Fruit fly (Drosophila melanogaster) whole organism, adult: Measurements from ENCODE around the gene CG3213.

Experiments
- CG11617 ChIP-seq: fragments of 200-800 bp; sonication (Bioruptor generic); optimal IDR thresholded peaks from 2 replicates; lab custom pipeline; 2017; ENCODE audit warnings: mild to moderate bottlenecking, missing biosample characterization, missing genetic modification reagents, missing genetic modification characterization
- CG12768 ChIP-seq: fragments of 200-800 bp; sonication (Bioruptor generic); optimal IDR thresholded peaks from 2 replicates; lab custom pipeline; 2017; ENCODE audit warnings: missing biosample characterization, missing genetic modification characterization, mild to moderate bottlenecking, moderate library complexity, missing genetic modification reagents
- CG14711 ChIP-seq: fragments of 200-800 bp; sonication (Bioruptor generic); optimal IDR thresholded peaks from 2 replicates; lab custom pipeline; 2018; ENCODE audit warnings: missing biosample characterization, mild to moderate bottlenecking, missing genetic modification characterization, moderate library complexity
- CG1620 ChIP-seq: fragments of 200-800 bp; sonication (Bioruptor generic); optimal IDR thresholded peaks from 2 replicates; lab custom pipeline; 2016; ENCODE audit warnings: missing biosample characterization, missing genetic modification characterization
- CG33017 ChIP-seq: fragments of 200-800 bp; sonication (Bioruptor generic); optimal IDR thresholded peaks from 2 replicates; lab custom pipeline; 2018; ENCODE audit warnings: missing biosample characterization, mild to moderate bottlenecking, missing genetic modification characterization, moderate library complexity
- CG5204 ChIP-seq: fragments of 200-800 bp; sonication (Bioruptor generic); optimal IDR thresholded peaks from 2 replicates; lab custom pipeline; 2016; ENCODE audit warnings: missing biosample characterization, missing genetic modification characterization
- CG7045 ChIP-seq: fragments of 200-800 bp; sonication (Bioruptor generic); optimal IDR thresholded peaks from 2 replicates; lab custom pipeline; 2017; ENCODE audit warnings: missing biosample characterization, mild to moderate bottlenecking, missing genetic modification characterization
- CG7101 ChIP-seq: fragments of 200-800 bp; sonication (Bioruptor generic); optimal IDR thresholded peaks from 2 replicates; lab custom pipeline; 2018; ENCODE audit warnings: missing biosample characterization, mild to moderate bottlenecking, missing genetic modification characterization, moderate library complexity
- Clk ChIP-seq: fragments of 200-800 bp; sonication (Bioruptor generic); optimal IDR thresholded peaks from 2 replicates; lab custom pipeline; 2017; ENCODE audit warnings: missing biosample characterization, missing genetic modification characterization
- Crg-1 ChIP-seq: fragments of 200-800 bp; sonication (Bioruptor generic); optimal IDR thresholded peaks from 2 replicates; lab custom pipeline; 2016; ENCODE audit warnings: missing biosample characterization, missing genetic modification characterization
- Hr96 ChIP-seq: fragments of 200-800 bp; sonication (Bioruptor generic); optimal IDR thresholded peaks from 2 replicates; lab custom pipeline; 2016; ENCODE audit warnings: missing biosample characterization, missing genetic modification characterization
- Mnt ChIP-seq: fragments of 200-800 bp; sonication (Bioruptor generic); optimal IDR thresholded peaks from 2 replicates; lab custom pipeline; 2016; ENCODE audit warnings: missing biosample characterization, mild to moderate bottlenecking, missing genetic modification characterization
- bab1 ChIP-seq: fragments of 200-800 bp; sonication (Bioruptor generic); optimal IDR thresholded peaks from 3 replicates; lab custom pipeline; 2019; ENCODE audit warnings: missing biosample characterization, mild to moderate bottlenecking, missing genetic modification characterization, moderate library complexity
- cic ChIP-seq: fragments of 200-800 bp; sonication (Bioruptor generic); optimal IDR thresholded peaks from 2 replicates; lab custom pipeline; 2017; ENCODE audit warnings: missing biosample characterization, mild to moderate bottlenecking, missing genetic modification characterization, moderate library complexity
- cnc ChIP-seq, 2 experiments: fragments of >200 bp; optimal IDR thresholded peaks; 2 replicates each; lab custom pipeline; 2017
- kay ChIP-seq: fragments of 200-800 bp; sonication (Bioruptor generic); peaks from one replicate; lab custom pipeline; 2016; ENCODE audit warnings: missing biosample characterization, missing genetic modification characterization, borderline replicate concordance
- ovo ChIP-seq: fragments of 200-800 bp; sonication (Bioruptor generic); optimal IDR thresholded peaks from 2 replicates; lab custom pipeline; 2016; ENCODE audit warnings: missing biosample characterization, missing genetic modification characterization
- pad ChIP-seq: fragments of 200-800 bp; sonication (Bioruptor generic); optimal IDR thresholded peaks from 3 replicates; lab custom pipeline; 2017; ENCODE audit warnings: missing biosample characterization, missing genetic modification characterization, mild to moderate bottlenecking, moderate library complexity, missing genetic modification reagents
- tj ChIP-seq: fragments of 200-800 bp; sonication (Bioruptor generic); optimal IDR thresholded peaks from 3 replicates; lab custom pipeline; 2017; ENCODE audit warnings: missing biosample characterization, mild to moderate bottlenecking, missing genetic modification characterization, moderate library complexity
- toe ChIP-seq: fragments of 200-800 bp; sonication (Bioruptor generic); optimal IDR thresholded peaks from 2 replicates; lab custom pipeline; 2016; ENCODE audit warnings: missing biosample characterization, missing genetic modification characterization

The CG3213 gene

DNA sequence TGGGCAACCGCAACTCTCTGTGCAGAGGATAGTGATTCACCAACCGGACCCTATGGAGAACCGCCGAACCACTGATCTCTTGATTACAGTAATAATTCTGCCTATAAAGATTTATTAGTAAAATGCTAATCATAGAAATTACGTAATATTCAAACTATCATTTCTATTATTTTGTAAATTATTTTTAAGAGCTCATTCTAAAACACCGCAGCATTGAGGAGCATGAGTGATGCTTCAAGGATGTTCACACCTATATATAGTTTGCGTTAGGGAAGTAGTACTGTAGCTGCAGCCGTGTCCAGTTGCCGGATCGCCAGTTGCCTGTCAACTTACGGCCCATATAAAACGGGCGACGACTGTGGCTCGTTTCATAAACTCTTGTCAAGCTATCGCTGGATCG, 38.0 kb upstream of the CG3213 start:
- TF ChIP-seq CG5204, result peak; percentile 11
- TF ChIP-seq Mnt (GFP tag; lab: Kevin White, UChicago), result no peak
- TF ChIP-seq tj (GFP tag; lab: Kevin White, UChicago), result no peak
- TF ChIP-seq Clk (GFP tag; lab: Kevin White, UChicago), result no peak
- no peak for TF ChIP-seq CG33017
- TF ChIP-seq CG12768 (GFP tag; lab: Kevin White, UChicago), result no peak

DNA sequence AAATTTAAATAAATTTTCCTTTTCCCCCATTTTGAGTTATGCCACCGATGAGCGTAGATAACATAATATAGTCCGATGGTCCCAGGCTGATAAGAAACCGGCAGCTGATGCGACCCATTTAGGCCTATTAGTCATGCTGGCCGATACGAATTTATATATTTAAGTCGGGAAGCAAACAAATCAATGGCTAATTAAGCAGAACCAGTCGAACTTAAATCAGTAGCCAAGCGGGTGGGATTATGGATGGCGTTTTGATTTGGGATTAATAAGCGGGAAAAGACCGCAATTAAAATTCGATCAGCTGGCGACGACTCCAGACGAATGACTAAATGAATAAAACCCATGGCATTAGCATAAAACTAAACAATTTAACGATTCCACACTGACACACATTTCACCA, 37.5 kb upstream of the CG3213 start:
- TF ChIP-seq CG5204, result no peak
- no peak for TF ChIP-seq toe (GFP tag; lab: Kevin White, UChicago)
- TF ChIP-seq Mnt (GFP tag; lab: Kevin White, UChicago), result no peak

dm6 chr2L:3555408-3556058, 36.1 kb upstream of the CG3213 start:
- TF ChIP-seq toe (GFP tag; lab: Kevin White, UChicago) (no peak), CG33017 (no peak), ovo (GFP tag; lab: Kevin White, UChicago) (no peak), cnc (optimal IDR thresholded peaks at IDR 0.05; lab: Kevin White, UChicago) (no peak), cic (GFP tag; lab: Kevin White, UChicago) (no peak), CG14711 (tag; lab: Kevin White, UChicago) (no peak), CG11617 (no peak), Mnt (GFP tag; lab: Kevin White, UChicago) (no peak)

- TF ChIP-seq cnc (optimal IDR thresholded peaks at IDR 0.05; lab: Kevin White, UChicago) (no peak), Clk (GFP tag; lab: Kevin White, UChicago) (no peak), CG1620 (GFP tag; lab: Kevin White, UChicago) (no peak), CG11617 (no peak), CG7045 (GFP tag; lab: Kevin White, UChicago) (no peak), Hr96 (GFP tag; lab: Kevin White, UChicago) (no peak), CG14711 (tag; lab: Kevin White, UChicago) (no peak), tj (GFP tag; lab: Kevin White, UChicago) (no peak), Crg-1 (GFP tag; lab: Kevin White, UChicago) (no peak), CG5204 (no peak), kay (GFP tag; lab: Kevin White, UChicago) (no peak), CG33017 (no peak), Mnt (GFP tag; lab: Kevin White, UChicago) (no peak), ovo (GFP tag; lab: Kevin White, UChicago) (no peak), pad (GFP tag; lab: Kevin White, UChicago) (no peak), CG7101 (tag; lab: Kevin White, UChicago) (no peak)
Observed at dm6 chr2L:3553902-3554301, 34.5 kb upstream of the CG3213 start.

- TF ChIP-seq toe (GFP tag; lab: Kevin White, UChicago), result no peak
Observed at dm6 chr2L:3552773-3553172, 33.3 kb upstream of the CG3213 start.

dm6 chr2L:3550583-3550982, 31.1 kb upstream of the CG3213 start:
- TF ChIP-seq cic (GFP tag; lab: Kevin White, UChicago) (no peak), bab1 (no peak), CG5204 (no peak), CG33017 (no peak), kay (GFP tag; lab: Kevin White, UChicago) (no peak), Hr96 (GFP tag; lab: Kevin White, UChicago) (no peak), CG11617 (no peak), tj (GFP tag; lab: Kevin White, UChicago) (no peak), cnc (optimal IDR thresholded peaks at IDR 0.05; lab: Kevin White, UChicago) (no peak), Clk (GFP tag; lab: Kevin White, UChicago) (no peak), CG7101 (tag; lab: Kevin White, UChicago) (no peak), CG7045 (GFP tag; lab: Kevin White, UChicago) (no peak), CG12768 (GFP tag; lab: Kevin White, UChicago) (no peak), toe (GFP tag; lab: Kevin White, UChicago) (no peak), CG14711 (tag; lab: Kevin White, UChicago) (no peak), ovo (GFP tag; lab: Kevin White, UChicago) (no peak), pad (GFP tag; lab: Kevin White, UChicago) (no peak), CG1620 (GFP tag; lab: Kevin White, UChicago) (no peak), Crg-1 (GFP tag; lab: Kevin White, UChicago) (no peak)

dm6 chr2L:3549742-3550141, 30.3 kb upstream of the CG3213 start:
- TF ChIP-seq cnc (optimal IDR thresholded peaks at IDR 0.05; lab: Kevin White, UChicago), result no peak

DNA sequence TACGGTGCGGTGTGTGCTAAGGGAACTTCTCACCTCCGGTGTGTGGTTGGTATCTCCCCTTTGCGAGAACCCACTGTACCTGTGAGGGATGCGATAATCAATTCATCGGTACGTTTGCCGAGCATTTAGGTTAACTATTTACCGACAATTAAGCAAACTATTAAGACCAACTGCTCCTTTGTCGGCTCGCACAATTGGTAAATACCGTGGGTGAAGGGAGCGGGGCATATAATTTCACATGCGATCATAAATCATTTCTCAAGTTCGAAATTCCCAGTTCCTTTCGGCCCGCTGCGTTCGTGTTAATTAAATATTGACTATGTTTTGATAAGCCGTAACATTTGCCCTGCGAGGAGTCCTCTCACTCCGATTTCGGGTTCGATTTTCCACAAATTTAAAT, 29.4 kb upstream of the CG3213 start:
- TF ChIP-seq pad (GFP tag; lab: Kevin White, UChicago) (no peak), CG7045 (GFP tag; lab: Kevin White, UChicago) (no peak), CG5204 (no peak), Mnt (GFP tag; lab: Kevin White, UChicago) (no peak), CG7101 (tag; lab: Kevin White, UChicago) (no peak)
